Worm (Caenorhabditis elegans) whole organism, L2 larva: ENCODE results near the gene T16G12.6.
"Not testable (repeated sequence)": the region's sequence is repeated elsewhere in the genome, so short reads cannot be mapped to it uniquely, and the experiment has no call there.

Source experiments
- Y55F3AM.14 ChIP-seq: fragments of 200-800 bp; sonication (Bioruptor generic); optimal IDR thresholded peaks from 2 replicates; lab custom pipeline; 2018; ENCODE audit warnings: mild to moderate bottlenecking, missing genetic modification characterization, missing compliant biosample characterization
- ZK546.5 ChIP-seq: sonication (generic microtip); optimal IDR thresholded peaks from 2 replicates; lab custom pipeline; 2017; ENCODE audit warnings: missing biosample characterization, missing genetic modification characterization
- ceh-16 ChIP-seq: fragments of 150-350 bp; optimal IDR thresholded peaks from 2 replicates; lab custom pipeline; 2014; ENCODE audit warnings: missing biosample characterization, missing genetic modification characterization
- dmd-4 ChIP-seq: sonication (generic microtip); optimal IDR thresholded peaks from 2 replicates; lab custom pipeline; 2017; ENCODE audit warnings: missing biosample characterization, missing genetic modification characterization
- egl-27 ChIP-seq: sonication (generic microtip); optimal IDR thresholded peaks from 3 replicates; lab custom pipeline; 2017; ENCODE audit warnings: missing biosample characterization, missing genetic modification reagents, missing genetic modification characterization
- elt-1 ChIP-seq: fragments of 150-350 bp; optimal IDR thresholded peaks from 2 replicates; lab custom pipeline; 2014; ENCODE audit warnings: missing biosample characterization, missing genetic modification characterization
- fos-1 ChIP-seq: fragments of 150-350 bp; optimal IDR thresholded peaks from 2 replicates; lab custom pipeline; 2014; ENCODE audit warnings: missing biosample characterization, missing genetic modification characterization
- gmeb-1 ChIP-seq: fragments of 150-350 bp; optimal IDR thresholded peaks from 2 replicates; lab custom pipeline; 2014; ENCODE audit warnings: missing biosample characterization, missing genetic modification characterization
- lin-11 ChIP-seq: fragments of 150-350 bp; sonication (generic microtip); optimal IDR thresholded peaks from 2 replicates; lab custom pipeline; 2014; ENCODE audit warnings: missing biosample characterization, missing genetic modification characterization, inconsistent platforms, mixed read lengths
- lin-13 ChIP-seq: fragments of 150-350 bp; optimal IDR thresholded peaks from 2 replicates; lab custom pipeline; 2014; ENCODE audit warnings: missing biosample characterization, missing genetic modification reagents, missing genetic modification characterization
- lsy-2 ChIP-seq, 2 experiments: fragments of 150-350 bp in 1 of 2; sonication (generic microtip) in 1 of 2; optimal IDR thresholded peaks; 2 replicates each; lab custom pipeline; 2014 to 2017; ENCODE audit warnings: missing biosample characterization in 2 of 2, missing genetic modification characterization in 2 of 2
- mab-5 ChIP-seq: fragments of 150-350 bp; optimal IDR thresholded peaks from 2 replicates; lab custom pipeline; 2014; ENCODE audit warnings: missing biosample characterization, missing genetic modification characterization
- mbf-1 ChIP-seq: sonication (generic microtip); optimal IDR thresholded peaks from 2 replicates; lab custom pipeline; 2017; ENCODE audit warnings: missing biosample characterization, missing genetic modification characterization
- mdl-1 ChIP-seq, 2 experiments: fragments of 150-350 bp in 1 of 2; sonication (generic microtip) in 1 of 2; optimal IDR thresholded peaks; 2 replicates each; lab custom pipeline; 2017; ENCODE audit warnings: missing biosample characterization in 2 of 2, missing genetic modification characterization in 2 of 2
- nhr-10 ChIP-seq: sonication (generic microtip); optimal IDR thresholded peaks from 2 replicates; lab custom pipeline; 2017; ENCODE audit warnings: missing biosample characterization, missing genetic modification characterization
- nhr-11 ChIP-seq: fragments of 150-350 bp; optimal IDR thresholded peaks from 2 replicates; lab custom pipeline; 2014; ENCODE audit warnings: missing biosample characterization, missing genetic modification characterization
- nhr-12 ChIP-seq: fragments of 150-350 bp; optimal IDR thresholded peaks from 2 replicates; lab custom pipeline; 2014; ENCODE audit warnings: missing biosample characterization, missing genetic modification characterization
- nhr-129 ChIP-seq: fragments of 150-350 bp; optimal IDR thresholded peaks from 2 replicates; lab custom pipeline; 2014; ENCODE audit warnings: missing biosample characterization, missing genetic modification characterization
- nhr-21 ChIP-seq: fragments of 150-350 bp; optimal IDR thresholded peaks from 2 replicates; lab custom pipeline; 2014; ENCODE audit warnings: missing biosample characterization, missing genetic modification characterization
- nhr-23 ChIP-seq: fragments of 150-350 bp; optimal IDR thresholded peaks from 2 replicates; lab custom pipeline; 2014; ENCODE audit warnings: missing biosample characterization, missing genetic modification reagents, missing genetic modification characterization
- nhr-237 ChIP-seq: fragments of 150-350 bp; optimal IDR thresholded peaks from 2 replicates; lab custom pipeline; 2014; ENCODE audit warnings: missing biosample characterization, missing genetic modification characterization
- nhr-6 ChIP-seq: fragments of 150-350 bp; optimal IDR thresholded peaks from 2 replicates; lab custom pipeline; 2014; ENCODE audit warnings: missing biosample characterization, missing genetic modification characterization
- peb-1 ChIP-seq: fragments of 150-350 bp; optimal IDR thresholded peaks from 2 replicates; lab custom pipeline; 2014; ENCODE audit warnings: missing biosample characterization, missing genetic modification characterization
- sem-4 ChIP-seq: fragments of 150-350 bp; optimal IDR thresholded peaks from 2 replicates; lab custom pipeline; 2014; ENCODE audit warnings: missing biosample characterization, missing genetic modification reagents, missing genetic modification characterization
- skn-1 ChIP-seq: sonication (generic microtip); optimal IDR thresholded peaks from 2 replicates; lab custom pipeline; 2017; ENCODE audit warnings: missing biosample characterization, missing genetic modification characterization
- sma-3 ChIP-seq: sonication (generic microtip); optimal IDR thresholded peaks from 2 replicates; lab custom pipeline; 2016; ENCODE audit warnings: missing genetic modification reagents, missing genetic modification characterization, missing compliant biosample characterization
- unc-55 ChIP-seq: fragments of 150-350 bp; sonication (generic microtip); optimal IDR thresholded peaks from 3 replicates; lab custom pipeline; 2014; ENCODE audit warnings: missing biosample characterization, missing genetic modification reagents, missing genetic modification characterization
- ztf-1 ChIP-seq: fragments of 200-800 bp; sonication (Bioruptor generic); conservative IDR thresholded peaks from 2 replicates; pipeline ENCODE4 v1.3.6; 2022; ENCODE audit warnings: missing genetic modification characterization, missing compliant biosample characterization

The T16G12.6 gene

DNA sequence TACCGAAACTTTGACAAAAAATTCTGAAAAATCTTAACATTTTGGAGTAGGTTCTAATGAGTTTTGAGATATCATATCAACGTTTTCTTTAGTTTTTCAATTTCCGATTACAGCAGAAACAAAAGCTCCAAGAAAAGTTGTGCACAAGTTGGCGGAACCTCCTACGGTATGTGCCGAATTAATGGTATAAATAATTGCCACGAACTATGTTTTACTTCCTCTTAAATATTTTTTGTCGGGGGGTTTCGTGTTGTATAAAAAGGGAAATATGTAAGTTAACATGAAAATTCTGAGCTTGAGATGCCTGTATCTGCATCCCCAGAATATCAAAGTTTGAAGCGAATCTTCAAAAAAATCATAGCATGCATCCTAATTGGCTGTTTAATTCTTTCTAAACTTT, 35.5 kb upstream of the T16G12.6 start, which contains the start of gene M04D8.8:
TSS of gene M04D8.8 (plus strand) at position 301 of the 400 bp plus-strand sequence.
- TF ChIP-seq mab-5 (tag; lab: Kevin White, UChicago) (no peak), gmeb-1 (no peak), sem-4 (tag; lab: Kevin White, UChicago) (no peak), lsy-2 (tag; optimal IDR thresholded peaks at IDR 0.05; lab: Kevin White, UChicago) (no peak), skn-1 (tag; lab: Kevin White, UChicago) (no peak), nhr-23 (tag; lab: Kevin White, UChicago) (no peak), nhr-237 (tag; lab: Kevin White, UChicago) (no peak), unc-55 (GFP tag; lab: Kevin White, UChicago) (no peak), ztf-1 (GFP tag; lab: Robert Waterston, UW) (no peak), nhr-11 (no peak), mdl-1 (tag; optimal IDR thresholded peaks at IDR 0.05; lab: Kevin White, UChicago) (no peak), nhr-129 (no peak), fos-1 (tag; lab: Kevin White, UChicago) (no peak), peb-1 (tag; lab: Kevin White, UChicago) (no peak), egl-27 (no peak), Y55F3AM.14 (GFP tag; lab: Kevin White, UChicago) (no peak), dmd-4 (tag; lab: Kevin White, UChicago) (no peak), sma-3 (no peak), nhr-10 (tag; lab: Kevin White, UChicago) (no peak)

DNA sequence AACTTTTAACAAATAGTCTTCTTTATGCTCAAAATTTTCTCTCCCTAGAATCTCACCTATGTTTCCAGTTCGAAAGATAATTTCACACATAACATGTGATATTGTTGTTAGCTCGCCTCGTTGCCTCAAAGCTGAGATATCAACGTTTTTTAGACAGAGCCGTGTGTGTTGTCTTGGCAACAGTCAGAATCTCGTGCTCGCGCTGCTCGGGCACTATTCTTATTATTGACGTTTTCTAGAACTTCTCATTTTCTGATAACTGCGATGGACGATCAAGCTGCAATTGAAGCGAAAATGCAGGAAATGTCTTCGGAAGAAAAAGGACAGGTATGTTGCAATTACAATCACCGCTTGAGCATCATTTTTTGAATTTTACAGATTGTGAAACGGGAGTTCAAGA, 33.6 kb upstream of the T16G12.6 start, which contains the start of gene xbx-3:
TSS of gene xbx-3 (plus strand) at position 163 of the 400 bp plus-strand sequence.
- no peak for TF ChIP-seq nhr-129
- TF ChIP-seq nhr-21 (tag; lab: Kevin White, UChicago): peak; percentile 24
- no peak for TF ChIP-seq lin-13 (GFP tag; lab: Kevin White, UChicago)

DNA sequence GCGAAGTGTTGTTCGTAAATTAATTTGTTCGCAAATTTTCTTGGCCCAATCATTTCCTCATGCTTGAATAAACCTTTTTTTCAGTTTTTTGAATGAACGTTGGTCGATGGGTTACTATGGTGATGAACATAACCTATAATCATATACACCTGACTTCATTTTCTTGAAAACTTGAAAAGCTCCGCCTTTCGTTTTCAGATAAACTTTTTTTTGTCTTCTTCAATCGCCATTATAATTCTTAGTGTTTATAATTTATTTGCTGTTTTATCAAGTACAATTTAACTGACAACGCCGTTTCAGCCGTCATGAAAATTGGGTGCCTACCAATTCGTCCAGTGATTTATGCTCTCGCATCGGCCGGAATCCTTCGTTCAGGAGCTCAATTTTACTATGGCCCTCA, 32.2 kb upstream of the T16G12.6 start, which contains the start of gene M04D8.7:
TSS of gene M04D8.7 (plus strand) at position 301 of the 400 bp plus-strand sequence.
- TF ChIP-seq nhr-10 (tag; lab: Kevin White, UChicago): no peak
- no peak for TF ChIP-seq nhr-12 (tag; lab: Kevin White, UChicago)

DNA sequence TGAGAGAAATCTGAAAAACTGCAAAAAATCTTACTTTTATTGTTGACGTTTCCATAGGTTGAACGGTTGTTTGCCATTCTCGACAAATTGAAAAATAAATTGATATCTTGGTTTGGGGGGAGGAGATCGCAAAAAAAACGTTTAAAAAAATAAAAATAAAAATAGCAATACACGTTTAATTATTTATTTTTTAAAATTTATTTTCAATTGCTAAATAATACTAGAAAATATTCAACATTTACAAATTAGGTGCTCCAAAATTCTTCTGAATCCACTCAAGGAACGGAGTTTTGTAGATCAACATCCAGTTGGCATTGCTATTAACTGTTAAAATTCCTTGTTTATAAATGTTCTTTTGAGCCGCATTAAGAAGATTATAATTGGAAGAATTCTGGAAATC, 29.4 kb upstream of the T16G12.6 start, which contains the start of gene T16G12.7:
TSS of gene T16G12.7 (minus strand) at position 101 of the 400 bp plus-strand sequence.
- no peak for TF ChIP-seq ceh-16 (tag; lab: Kevin White, UChicago)
- TF ChIP-seq lsy-2 (tag; optimal IDR thresholded peaks at IDR 0.05; lab: Kevin White, UChicago): no peak
- TF ChIP-seq mab-5 (tag; lab: Kevin White, UChicago): no peak
- TF ChIP-seq mdl-1 (tag; optimal IDR thresholded peaks at IDR 0.05; lab: Kevin White, UChicago): no peak
- no peak for TF ChIP-seq fos-1 (tag; lab: Kevin White, UChicago)
- TF ChIP-seq nhr-12 (tag; lab: Kevin White, UChicago): no peak
- no peak for TF ChIP-seq lin-11 (tag; lab: Kevin White, UChicago)
- TF ChIP-seq lin-13 (GFP tag; lab: Kevin White, UChicago): no peak
- TF ChIP-seq ZK546.5 (tag; lab: Kevin White, UChicago): no peak

DNA sequence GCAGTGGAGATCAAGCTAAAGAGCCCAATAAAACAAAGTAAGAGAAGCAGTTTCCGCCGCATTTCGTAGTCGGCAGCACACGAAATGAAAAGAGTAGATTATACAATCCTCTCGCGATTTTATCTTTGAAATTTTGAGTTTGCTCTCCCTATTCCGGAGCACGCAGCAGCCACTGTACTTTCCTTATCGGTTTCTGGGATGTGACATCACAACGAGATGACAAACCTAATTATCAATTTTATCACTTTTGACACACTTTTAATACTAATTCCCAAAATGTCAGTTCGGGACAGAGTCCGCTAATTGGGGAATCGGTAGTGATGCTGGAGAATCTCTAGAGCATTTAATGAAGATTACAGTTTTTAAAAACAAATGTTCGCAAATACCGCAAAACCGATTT, 19.7 kb upstream of the T16G12.6 start, which contains the start of gene T16G12.1:
TSS of gene T16G12.1 (minus strand) at position 176 of the 400 bp plus-strand sequence.
- TF ChIP-seq sem-4 (tag; lab: Kevin White, UChicago) (no peak), fos-1 (tag; lab: Kevin White, UChicago) (peak; percentile 94)

DNA sequence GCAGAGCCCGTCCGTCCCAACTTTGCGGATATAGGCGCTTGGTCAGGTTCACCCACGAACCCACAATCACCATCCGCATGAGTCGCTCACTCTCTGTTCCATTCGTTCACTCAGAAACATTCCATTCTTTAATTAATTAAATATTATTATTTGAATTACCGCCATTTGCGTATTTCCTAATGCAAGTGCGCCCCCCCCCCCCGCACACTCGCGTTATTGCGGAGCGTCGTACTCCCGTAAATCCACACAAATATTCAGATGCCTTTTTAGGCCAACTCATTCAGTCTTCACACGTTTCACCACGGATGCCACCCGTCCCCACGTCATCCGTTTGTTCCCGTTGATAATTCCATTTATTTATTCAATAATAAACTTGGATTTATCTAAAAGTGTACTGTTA, 19.1 kb upstream of the T16G12.6 start, which contains the start of gene T16G12.3:
TSS of gene T16G12.3 (plus strand) at position 301 of the 400 bp plus-strand sequence.
- TF ChIP-seq lin-11 (tag; lab: Kevin White, UChicago); mbf-1 (tag; lab: Kevin White, UChicago); ztf-1 (GFP tag; lab: Robert Waterston, UW): not testable (repeated sequence)

DNA sequence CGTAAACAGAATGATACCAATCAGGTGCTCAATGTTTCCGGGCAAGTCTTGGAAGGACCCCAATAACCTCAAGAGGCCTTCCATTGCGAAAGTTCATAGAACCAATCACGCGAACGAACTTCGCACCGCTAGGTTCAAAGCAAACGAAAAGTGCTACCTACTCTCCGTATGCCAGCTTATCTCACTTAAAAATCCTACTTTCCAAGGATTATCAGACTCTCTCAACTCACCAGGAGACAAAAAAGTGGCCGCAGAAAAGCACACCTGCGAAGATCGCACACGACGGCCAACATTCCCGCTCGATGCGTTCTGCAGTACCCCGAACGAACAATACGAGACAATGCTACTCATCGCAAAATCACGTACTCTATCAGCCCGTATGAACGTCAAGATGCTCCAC, 16.1 kb upstream of the T16G12.6 start, which contains the start of gene T16G12.12:
TSS of gene T16G12.12 (plus strand) at position 301 of the 400 bp plus-strand sequence.
- TF ChIP-seq nhr-6 (tag; lab: Kevin White, UChicago); gmeb-1; elt-1 (tag; lab: Kevin White, UChicago): not testable (repeated sequence)
- TF ChIP-seq, all 48 proteins: peak for 0; not testable (repeated sequence) for 48
